Fruit fly (Drosophila melanogaster): Measurements from ENCODE around the gene MnM.

- TF ChIP-seq psq (optimal IDR thresholded peaks at IDR 0.05) (no peak), ttk (optimal IDR thresholded peaks at IDR 0.05) (no peak)
Measured at dm6 chr3L:3226458-3226783, 48.0 kb upstream of the MnM start.

Data from Kc167 (cell line).